Worm (Caenorhabditis elegans): ENCODE results near the gene lin-42.

lin-42 gene

ce11 chrII:1252259-1252658 lies at the start of gene lin-42:
Gene lin-42, minus strand, starts transcription at chrII:1252359.
- TF ChIP-seq nhr-77 (tag; optimal IDR thresholded peaks at IDR 0.05): no peak
- TF ChIP-seq fkh-8 (tag; optimal IDR thresholded peaks at IDR 0.05): no peak
- no peak for TF ChIP-seq tlp-1 (tag; optimal IDR thresholded peaks at IDR 0.05)
- TF ChIP-seq alr-1 (tag; optimal IDR thresholded peaks at IDR 0.05; ENCODE audit: borderline replicate concordance): no peak
- no peak for TF ChIP-seq tbx-2 (tag; optimal IDR thresholded peaks at IDR 0.05)
- TF ChIP-seq nhr-84 (tag; optimal IDR thresholded peaks at IDR 0.05): no peak
- no peak for TF ChIP-seq dpl-1 (GFP tag; optimal IDR thresholded peaks at IDR 0.05)
- no peak for TF ChIP-seq unc-130 (tag; optimal IDR thresholded peaks at IDR 0.05)
- no peak for TF ChIP-seq unc-86 (tag; optimal IDR thresholded peaks at IDR 0.05)
- no peak for TF ChIP-seq nhr-20 (tag; optimal IDR thresholded peaks at IDR 0.05)
- TF ChIP-seq pax-3 (tag; optimal IDR thresholded peaks at IDR 0.05): no peak
- no peak for TF ChIP-seq xbp-1 (tag; optimal IDR thresholded peaks at IDR 0.05)
- TF ChIP-seq ets-5 (GFP tag; IDR thresholded peaks at IDR 0.05): no peak
- no peak for TF ChIP-seq nhr-237 (tag; optimal IDR thresholded peaks at IDR 0.05)
- no peak for TF ChIP-seq ceh-63 (GFP tag; optimal IDR thresholded peaks at IDR 0.05)
- TF ChIP-seq egl-27 (tag; optimal IDR thresholded peaks at IDR 0.05): no peak
- no peak for TF ChIP-seq mep-1 (tag; optimal IDR thresholded peaks at IDR 0.05)
- TF ChIP-seq nhr-90 (tag; optimal IDR thresholded peaks at IDR 0.05; ENCODE audit: poor library complexity): no peak
- TF ChIP-seq aly-2 (tag; optimal IDR thresholded peaks at IDR 0.05): no peak

- no peak for TF ChIP-seq ama-1 (optimal IDR thresholded peaks at IDR 0.05)
- no peak for TF ChIP-seq lin-15B (tag; optimal IDR thresholded peaks at IDR 0.05)
- TF ChIP-seq ces-1 (GFP tag; optimal IDR thresholded peaks at IDR 0.05): no peak
- TF ChIP-seq zag-1 (tag; optimal IDR thresholded peaks at IDR 0.05): no peak
- TF ChIP-seq jun-1 (tag; optimal IDR thresholded peaks at IDR 0.05): no peak
- TF ChIP-seq dpl-1 (GFP tag; optimal IDR thresholded peaks at IDR 0.05): no peak
- no peak for TF ChIP-seq mep-1 (tag; optimal IDR thresholded peaks at IDR 0.05)
- TF ChIP-seq ceh-82 (tag; optimal IDR thresholded peaks at IDR 0.05): no peak
- no peak for TF ChIP-seq pax-3 (tag; optimal IDR thresholded peaks at IDR 0.05)
- TF ChIP-seq ceh-8 (GFP tag; optimal IDR thresholded peaks at IDR 0.05): no peak
- TF ChIP-seq elt-2 (tag; optimal IDR thresholded peaks at IDR 0.05): no peak
- TF ChIP-seq ztf-4 (tag; optimal IDR thresholded peaks at IDR 0.05): no peak
- TF ChIP-seq mef-2 (tag; optimal IDR thresholded peaks at IDR 0.05): no peak
- no peak for TF ChIP-seq nhr-90 (tag; optimal IDR thresholded peaks at IDR 0.05; ENCODE audit: poor library complexity)
- TF ChIP-seq lsy-2 (tag; optimal IDR thresholded peaks at IDR 0.05): no peak
- no peak for TF ChIP-seq fkh-8 (tag; optimal IDR thresholded peaks at IDR 0.05)
Observed at ce11 chrII:1301554-1301953, 49.4 kb upstream of the lin-42 start, which contains the start of gene glb-31. Gene glb-31, minus strand, starts transcription at chrII:1301654.

DNA sequence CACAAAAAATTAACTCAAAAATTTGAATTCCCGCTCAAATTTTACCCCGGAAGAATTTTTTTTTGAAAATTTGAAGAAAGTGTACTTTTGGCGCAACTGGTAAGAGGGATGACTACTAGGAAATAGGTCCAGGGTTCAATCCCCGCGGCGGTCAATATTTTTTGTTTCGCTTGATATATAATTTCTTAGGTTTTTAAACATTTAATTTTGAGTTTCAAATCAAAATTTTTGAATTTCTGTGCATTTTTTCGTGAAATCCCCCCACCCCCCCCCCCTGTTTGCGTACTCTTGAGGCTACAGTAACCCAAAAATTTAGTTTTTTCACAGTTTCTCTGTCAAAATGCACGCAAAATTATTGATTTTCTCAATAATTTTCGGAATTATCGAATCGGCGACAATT lies 46.0 kb upstream of the lin-42 start, which contains the start of gene Y57G7A.1:
TSS of gene Y57G7A.1 (plus strand) at position 301 of the 400 bp plus-strand sequence.
- TF ChIP-seq nhr-20 (tag; optimal IDR thresholded peaks at IDR 0.05) (no peak), swsn-7 (tag; optimal IDR thresholded peaks at IDR 0.05) (no peak), mdl-1 (tag; optimal IDR thresholded peaks at IDR 0.05) (no peak), dsc-1 (tag; optimal IDR thresholded peaks at IDR 0.05) (no peak), aha-1 (tag; optimal IDR thresholded peaks at IDR 0.05) (no peak), dpl-1 (GFP tag; optimal IDR thresholded peaks at IDR 0.05) (no peak), unc-98 (GFP tag; IDR thresholded peaks at IDR 0.05) (no peak), hpl-2 (GFP tag; optimal IDR thresholded peaks at IDR 0.05) (no peak), lir-3 (tag; optimal IDR thresholded peaks at IDR 0.05; ENCODE audit: poor library complexity) (no peak), ama-1 (optimal IDR thresholded peaks at IDR 0.05) (no peak), blmp-1 (tag; optimal IDR thresholded peaks at IDR 0.05) (no peak), nhr-90 (tag; optimal IDR thresholded peaks at IDR 0.05; ENCODE audit: poor library complexity) (no peak), unc-130 (tag; optimal IDR thresholded peaks at IDR 0.05) (no peak)

- TF ChIP-seq elt-2 (tag; optimal IDR thresholded peaks at IDR 0.05) (peak; percentile 46), unc-130 (tag; optimal IDR thresholded peaks at IDR 0.05) (no peak), nhr-85 (tag) (peak; percentile 5)
Observed at ce11 chrII:1297697-1298093, 45.5 kb upstream of the lin-42 start.
